Worm (Caenorhabditis elegans) whole organism, L4 larva: ENCODE results near the gene ZK813.3.
A peak's percentile ranks its signal among the peaks of the same experiment; 100 is the strongest.

Experiments
- D1046.2 ChIP-seq: fragments of 200-800 bp; sonication (Bioruptor generic); IDR thresholded peaks from 2 replicates; pipeline ENCODE4 v1.3.6; 2022; ENCODE audit warnings: missing genetic modification characterization, missing compliant biosample characterization
- F44E2.7 ChIP-seq: fragments of 200-800 bp; sonication (Bioruptor generic); IDR thresholded peaks from 2 replicates; pipeline ENCODE4 v2.1.2; 2022; ENCODE audit warnings: missing genetic modification characterization, missing compliant biosample characterization
- F49E8.2 ChIP-seq: sonication (generic microtip); optimal IDR thresholded peaks from 2 replicates; lab custom pipeline; 2016; ENCODE audit warnings: missing compliant biosample characterization, mild to moderate bottlenecking, missing genetic modification characterization, borderline replicate concordance
- Y48G9A.11 ChIP-seq: fragments of 200-800 bp; sonication (Bioruptor generic); IDR thresholded peaks from 2 replicates; pipeline ENCODE4 v1.3.6; 2022; ENCODE audit warnings: missing genetic modification reagents, missing genetic modification characterization, missing compliant biosample characterization
- Y75B8A.6 ChIP-seq: fragments of 200-800 bp; sonication (Bioruptor generic); IDR thresholded peaks from 2 replicates; pipeline ENCODE4 v1.3.6; 2022; ENCODE audit warnings: missing genetic modification reagents, missing genetic modification characterization, missing compliant biosample characterization
- arid-1 ChIP-seq: fragments of 200-800 bp; sonication (Bioruptor generic); conservative IDR thresholded peaks from 2 replicates; pipeline ENCODE4 v1.3.6; 2022; ENCODE audit warnings: missing genetic modification reagents, missing genetic modification characterization, missing compliant biosample characterization
- ceh-20 ChIP-seq: fragments of 200-800 bp; sonication (Bioruptor generic); IDR thresholded peaks from 2 replicates; pipeline ENCODE4 v1.3.6; 2022; ENCODE audit warnings: missing genetic modification reagents, missing genetic modification characterization, missing compliant biosample characterization
- ctbp-1 ChIP-seq: fragments of 200-800 bp; sonication (Bioruptor generic); IDR thresholded peaks from 2 replicates; pipeline ENCODE4 v1.3.6; 2022; ENCODE audit warnings: missing genetic modification reagents, missing genetic modification characterization, missing compliant biosample characterization
- daf-16 ChIP-seq, 3 experiments: sonication (generic microtip); optimal IDR thresholded peaks; 2 replicates each; lab custom pipeline; 2016 to 2017; ENCODE audit warnings: missing genetic modification characterization in 3 of 3, missing genetic modification reagents in 3 of 3, mild to moderate bottlenecking in 2 of 3, missing compliant biosample characterization in 2 of 3, missing biosample characterization in 1 of 3, moderate library complexity in 1 of 3
- daf-19 ChIP-seq: fragments of 200-800 bp; sonication (Bioruptor generic); conservative IDR thresholded peaks from 2 replicates; pipeline ENCODE4 v1.3.6; 2022; ENCODE audit warnings: missing genetic modification characterization, missing compliant biosample characterization
- daf-8 ChIP-seq: fragments of 200-800 bp; sonication (Bioruptor generic); IDR thresholded peaks from 2 replicates; pipeline ENCODE4 v1.3.6; 2022; ENCODE audit warnings: missing genetic modification characterization, missing compliant biosample characterization
- dmd-8 ChIP-seq: fragments of 200-800 bp; sonication (Bioruptor generic); IDR thresholded peaks from 2 replicates; pipeline ENCODE4 v1.3.6; 2022; ENCODE audit warnings: missing genetic modification characterization, missing compliant biosample characterization
- dpl-1 ChIP-seq: fragments of 150-350 bp; optimal IDR thresholded peaks from 2 replicates; lab custom pipeline; 2014; ENCODE audit warnings: missing biosample characterization, missing genetic modification reagents, missing genetic modification characterization
- hif-1 ChIP-seq, 2 experiments: sonication (generic microtip); optimal IDR thresholded peaks; 2 replicates each; lab custom pipeline; 2016 to 2017; ENCODE audit warnings: missing compliant biosample characterization in 2 of 2, missing genetic modification characterization in 2 of 2, missing genetic modification reagents in 2 of 2, missing genotype in 2 of 2, mild to moderate bottlenecking in 1 of 2
- hlh-11 ChIP-seq: fragments of 200-800 bp; sonication (Bioruptor generic); optimal IDR thresholded peaks from 2 replicates; lab custom pipeline; 2018; ENCODE audit warnings: mild to moderate bottlenecking, missing genetic modification characterization, missing compliant biosample characterization
- hmg-1.1 ChIP-seq: fragments of 200-800 bp; sonication (Bioruptor generic); IDR thresholded peaks from 2 replicates; pipeline ENCODE4 v1.3.6; 2022; ENCODE audit warnings: missing genetic modification reagents, missing genetic modification characterization, missing compliant biosample characterization
- lin-29 ChIP-seq: fragments of 200-800 bp; sonication (Bioruptor generic); IDR thresholded peaks from 2 replicates; pipeline ENCODE4 v1.3.6; 2022; ENCODE audit warnings: missing genetic modification reagents, missing genetic modification characterization, missing compliant biosample characterization
- lin-38 ChIP-seq: fragments of 200-800 bp; sonication (Bioruptor generic); IDR thresholded peaks from 2 replicates; pipeline ENCODE4 v1.3.6; 2022; ENCODE audit warnings: missing genetic modification reagents, missing genetic modification characterization, missing compliant biosample characterization
- lin-39 ChIP-seq: fragments of 150-350 bp; optimal IDR thresholded peaks from 2 replicates; lab custom pipeline; 2014; ENCODE audit warnings: missing biosample characterization, missing genetic modification reagents, missing genetic modification characterization
- mdl-1 ChIP-seq, 2 experiments: fragments of 150-350 bp in 1 of 2; sonication (generic microtip) in 1 of 2; optimal IDR thresholded peaks; 2 replicates each; lab custom pipeline; 2014 to 2017; ENCODE audit warnings: missing biosample characterization in 2 of 2, missing genetic modification characterization in 2 of 2
- mep-1 ChIP-seq: fragments of 150-350 bp; sonication (generic microtip); optimal IDR thresholded peaks from 3 replicates; lab custom pipeline; 2014; ENCODE audit warnings: missing biosample characterization, missing genetic modification characterization
- mxl-3 ChIP-seq: fragments of 200-800 bp; sonication (Bioruptor generic); optimal IDR thresholded peaks from 2 replicates; lab custom pipeline; 2018; ENCODE audit warnings: mild to moderate bottlenecking, missing genetic modification characterization, missing compliant biosample characterization
- nhr-11 ChIP-seq: fragments of 150-350 bp; optimal IDR thresholded peaks from 2 replicates; lab custom pipeline; 2014; ENCODE audit warnings: missing biosample characterization, missing genetic modification characterization
- nhr-237 ChIP-seq: sonication (generic microtip); optimal IDR thresholded peaks from 2 replicates; lab custom pipeline; 2017; ENCODE audit warnings: missing biosample characterization, missing genetic modification characterization
- nhr-25 ChIP-seq: sonication (generic microtip); optimal IDR thresholded peaks from 2 replicates; lab custom pipeline; 2017; ENCODE audit warnings: missing genetic modification characterization, mild to moderate bottlenecking, missing compliant biosample characterization, antibody characterized with exemption, moderate library complexity, borderline replicate concordance; ENCODE audit not compliant: insufficient read depth
- nhr-76 ChIP-seq: fragments of 150-350 bp; optimal IDR thresholded peaks from 2 replicates; lab custom pipeline; 2014; ENCODE audit warnings: missing biosample characterization, missing genetic modification characterization
- set-16 ChIP-seq: fragments of 200-800 bp; sonication (Bioruptor generic); IDR thresholded peaks from 2 replicates; pipeline ENCODE4 v1.3.6; 2022; ENCODE audit warnings: missing genetic modification reagents, missing genetic modification characterization, missing compliant biosample characterization
- snpc-4 ChIP-seq: fragments of 150-350 bp; optimal IDR thresholded peaks from 2 replicates; lab custom pipeline; 2014; ENCODE audit warnings: missing biosample characterization, missing genetic modification characterization
- tag-97 ChIP-seq: fragments of 200-800 bp; sonication (Bioruptor generic); IDR thresholded peaks from 2 replicates; pipeline ENCODE4 v1.3.6; 2022; ENCODE audit warnings: missing genetic modification characterization, missing compliant biosample characterization
- unc-62 ChIP-seq, 3 experiments: fragments of 150-350 bp in 1 of 3; sonication (generic microtip); optimal IDR thresholded peaks in 2 of 3; peaks in 1 of 3; 1 replicate in 1 of 3; 2 replicates in 2 of 3; lab custom pipeline; 2014 to 2017; ENCODE audit warnings: missing biosample characterization in 3 of 3, missing genetic modification characterization in 3 of 3, missing genetic modification reagents in 3 of 3, missing genotype in 1 of 3
- zag-1 ChIP-seq: fragments of 150-350 bp; optimal IDR thresholded peaks from 2 replicates; lab custom pipeline; 2014; ENCODE audit warnings: missing biosample characterization, missing genetic modification characterization
- zip-11 ChIP-seq: fragments of 200-800 bp; sonication (Bioruptor generic); IDR thresholded peaks from 2 replicates; pipeline ENCODE4 v1.3.6; 2022; ENCODE audit warnings: missing genetic modification characterization, missing compliant biosample characterization

Gene ZK813.3

DNA sequence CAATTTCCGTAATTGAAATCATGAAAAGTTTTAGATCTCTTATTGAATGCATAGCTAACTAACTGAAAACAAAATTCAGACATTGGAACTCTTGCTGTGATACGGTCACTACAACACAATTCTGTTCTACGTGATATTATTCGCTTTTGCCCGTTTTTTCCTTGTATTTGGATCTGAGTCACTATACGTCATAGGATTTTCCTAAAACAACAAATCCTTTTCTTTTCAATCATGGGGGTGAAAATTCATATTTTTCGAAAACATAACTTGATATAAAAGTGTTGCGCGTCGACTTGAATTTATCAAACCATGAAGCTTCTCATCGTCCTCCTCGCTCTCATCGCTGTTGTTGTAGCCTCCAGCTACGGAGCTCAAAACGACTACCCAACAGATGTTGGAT lies 4.4 kb downstream of the ZK813.3 start, which contains the start of gene ZK813.1:
ZK813.1 (plus strand) TSS at position 301 of the 400 bp plus-strand sequence.
- TF ChIP-seq zip-11 (GFP tag; lab: Robert Waterston, UW) = no peak
- no peak for TF ChIP-seq D1046.2
- TF ChIP-seq nhr-237 (tag; lab: Kevin White, UChicago) = no peak
- no peak for TF ChIP-seq F44E2.7 (GFP tag; lab: Robert Waterston, UW)
- TF ChIP-seq set-16 = no peak
- no peak for TF ChIP-seq Y75B8A.6 (GFP tag; lab: Robert Waterston, UW)
- TF ChIP-seq arid-1 = no peak
- no peak for TF ChIP-seq F49E8.2 (tag; lab: Kevin White, UChicago)
- no peak for TF ChIP-seq dpl-1 (GFP tag; lab: Kevin White, UChicago)
- TF ChIP-seq mxl-3 (GFP tag; lab: Kevin White, UChicago) = no peak

DNA sequence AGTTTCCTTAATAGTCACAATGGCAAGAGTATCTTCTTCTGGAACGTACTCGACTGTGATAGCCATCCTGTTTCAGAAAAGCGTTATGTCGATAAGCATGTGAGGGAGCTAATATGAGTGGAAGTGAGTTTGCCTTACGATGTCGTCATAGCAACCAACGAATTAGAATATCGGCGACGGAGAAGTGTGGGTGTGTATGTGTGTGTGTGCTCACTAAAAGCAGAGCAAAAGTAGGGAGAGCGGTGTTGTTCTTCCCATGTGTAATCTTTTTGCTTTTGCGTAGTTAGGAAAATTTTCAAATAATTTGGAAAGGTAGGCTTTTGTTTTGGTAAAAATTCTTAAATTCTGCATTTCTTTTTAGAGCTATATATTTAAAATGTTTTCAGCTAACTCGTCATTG lies 9.5 kb downstream of the ZK813.3 start, which contains the start of gene ZK813.5:
ZK813.5 (minus strand) TSS at position 101 of the 400 bp plus-strand sequence.
- TF ChIP-seq snpc-4 (no peak), daf-19 (GFP tag; lab: Robert Waterston, UW) (no peak), unc-62 (GFP tag; optimal IDR thresholded peaks at IDR 0.05 in 1 of 2; lab: Kevin White, UChicago) (peak in 1 of 2 experiments; percentile 15), unc-62 (tag; optimal IDR thresholded peaks at IDR 0.05; lab: Kevin White, UChicago) (no peak), Y48G9A.11 (GFP tag; lab: Robert Waterston, UW) (no peak), ctbp-1 (GFP tag; lab: Robert Waterston, UW) (no peak)

DNA sequence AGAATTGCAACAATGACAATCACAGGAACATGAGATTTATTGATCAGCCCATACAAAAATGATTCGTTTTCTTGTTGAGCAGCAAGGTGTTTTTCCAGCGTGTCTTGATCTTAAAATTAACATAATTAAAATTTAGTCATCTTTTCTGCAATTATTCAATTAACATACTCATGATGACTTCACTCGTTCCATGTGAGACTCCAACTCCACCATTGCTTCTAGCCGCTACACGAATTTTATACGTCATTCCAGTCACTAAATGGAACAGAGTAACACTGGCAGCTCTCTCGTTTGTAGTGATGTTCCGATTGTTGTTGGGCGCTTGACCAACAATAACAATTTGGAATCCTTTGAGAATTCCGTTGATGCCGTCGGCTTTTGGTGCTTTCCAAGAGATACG lies 12.2 kb downstream of the ZK813.3 start:
- TF ChIP-seq unc-62 (GFP tag; optimal IDR thresholded peaks at IDR 0.05 in 1 of 2; lab: Kevin White, UChicago) (peak in 1 of 2 experiments; percentile 90), unc-62 (tag; optimal IDR thresholded peaks at IDR 0.05; lab: Kevin White, UChicago) (no peak), nhr-76 (no peak)
- TF ChIP-seq, all 104 proteins: peak for 1

DNA sequence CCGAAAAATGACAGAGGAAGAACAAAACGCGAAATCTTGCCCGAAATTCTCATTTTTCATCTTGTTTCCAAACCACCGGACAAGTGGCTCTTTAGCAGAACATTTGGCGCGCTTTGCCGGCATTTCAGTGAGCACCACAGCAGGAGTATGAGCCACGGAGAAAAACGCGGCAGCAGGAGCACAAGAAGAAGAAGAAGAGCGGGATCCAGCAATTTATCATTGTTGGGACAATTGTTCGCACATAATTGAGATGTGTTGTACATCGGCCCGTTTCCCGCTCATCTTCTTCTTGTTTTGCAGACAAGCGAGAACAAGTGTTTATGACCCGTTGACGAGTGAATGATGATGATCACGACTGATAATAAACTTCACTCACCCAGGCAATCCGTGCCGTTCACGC lies 13.9 kb downstream of the ZK813.3 start:
- TF ChIP-seq mdl-1 (tag; optimal IDR thresholded peaks at IDR 0.05; lab: Kevin White, UChicago) (no peak), daf-8 (GFP tag; lab: Robert Waterston, UW) (no peak), ceh-20 (GFP tag; lab: Robert Waterston, UW) (peak; percentile 83; the same call in 1 of the 2 replicates), lin-39 (tag; lab: Kevin White, UChicago) (peak; percentile 77), hlh-11 (tag; lab: Kevin White, UChicago) (peak; percentile 38), daf-16 (GFP tag; optimal IDR thresholded peaks at IDR 0.05; lab: Kevin White, UChicago) (peak in 1 of 2 experiments; percentile 66), daf-16 (tag; optimal IDR thresholded peaks at IDR 0.05; lab: Kevin White, UChicago) (no peak), nhr-11 (tag; lab: Kevin White, UChicago) (peak; percentile 61), lin-38 (GFP tag; lab: Robert Waterston, UW) (no peak), hmg-1.1 (GFP tag; lab: Robert Waterston, UW) (0 out of 2 replicates have a peak, but pooled peaks have one; percentile 20), lin-29 (GFP tag; lab: Robert Waterston, UW) (no peak)

DNA sequence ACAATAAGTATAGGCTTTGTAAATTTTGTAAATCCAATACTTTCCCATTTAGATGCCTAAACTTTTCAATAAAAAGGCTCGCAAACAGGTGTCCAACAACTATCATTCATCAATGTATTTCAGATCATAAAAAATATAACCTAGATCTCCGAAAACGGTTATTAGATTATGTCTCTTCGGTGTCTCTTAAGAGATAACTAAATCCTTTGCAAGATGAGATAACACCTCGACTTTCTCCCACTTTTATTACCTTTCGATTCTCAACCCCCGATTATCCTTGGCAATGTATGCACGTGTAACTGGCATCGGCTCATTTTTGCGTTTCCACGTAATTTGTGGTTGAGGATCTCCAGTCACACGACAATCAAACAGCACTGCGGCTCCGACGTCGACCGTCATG lies 20.4 kb downstream of the ZK813.3 start:
- no peak for TF ChIP-seq zag-1 (tag; lab: Kevin White, UChicago)
- no peak for TF ChIP-seq nhr-25 (tag; lab: Kevin White, UChicago)
- TF ChIP-seq hif-1 (tag; optimal IDR thresholded peaks at IDR 0.05; lab: Kevin White, UChicago) = no peak
- no peak for TF ChIP-seq lin-29 (GFP tag; lab: Robert Waterston, UW)
- no peak for TF ChIP-seq unc-62 (GFP tag; optimal IDR thresholded peaks at IDR 0.05 in 1 of 2; lab: Kevin White, UChicago)
- TF ChIP-seq unc-62 (tag; optimal IDR thresholded peaks at IDR 0.05; lab: Kevin White, UChicago) = no peak
- TF ChIP-seq tag-97 (GFP tag; lab: Robert Waterston, UW) = no peak
- no peak for TF ChIP-seq dmd-8 (GFP tag; lab: Robert Waterston, UW)
- TF ChIP-seq mep-1 (tag; lab: Kevin White, UChicago) = no peak
- TF ChIP-seq, all 104 proteins: peak for 0
